Worm (Caenorhabditis elegans) whole organism, dauer: ENCODE measurements around the gene R10H1.1.

Experiments
- unc-62 ChIP-seq: sonication (generic microtip); optimal IDR thresholded peaks from 2 replicates; lab custom pipeline; 2017; ENCODE audit warnings: missing biosample characterization, missing genetic modification reagents, missing genetic modification characterization

R10H1.1 gene

DNA sequence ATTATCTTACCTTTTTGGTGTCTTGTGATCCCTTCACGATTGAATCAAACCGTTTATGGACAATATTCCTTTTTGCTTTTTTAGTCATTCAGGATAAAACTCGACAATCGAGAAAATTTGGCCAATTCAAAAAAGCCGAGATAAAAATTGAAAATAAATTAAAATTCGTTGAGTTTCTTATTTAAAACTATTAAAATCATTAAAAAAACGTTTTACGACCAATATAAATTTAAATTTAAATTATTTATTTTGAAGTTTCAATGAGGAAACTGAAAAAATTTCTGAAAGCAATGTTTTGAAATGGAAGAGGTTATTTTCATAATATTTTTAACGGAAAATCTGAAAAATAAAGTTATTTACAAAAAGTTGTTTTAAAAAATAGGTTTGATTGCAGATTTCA, 29.0 kb downstream of the R10H1.1 start, which contains the start of gene ZK1290.15:
ZK1290.15 (plus strand) TSS at position 301 of the 400 bp plus-strand sequence.
- TF ChIP-seq unc-62: no peak

DNA sequence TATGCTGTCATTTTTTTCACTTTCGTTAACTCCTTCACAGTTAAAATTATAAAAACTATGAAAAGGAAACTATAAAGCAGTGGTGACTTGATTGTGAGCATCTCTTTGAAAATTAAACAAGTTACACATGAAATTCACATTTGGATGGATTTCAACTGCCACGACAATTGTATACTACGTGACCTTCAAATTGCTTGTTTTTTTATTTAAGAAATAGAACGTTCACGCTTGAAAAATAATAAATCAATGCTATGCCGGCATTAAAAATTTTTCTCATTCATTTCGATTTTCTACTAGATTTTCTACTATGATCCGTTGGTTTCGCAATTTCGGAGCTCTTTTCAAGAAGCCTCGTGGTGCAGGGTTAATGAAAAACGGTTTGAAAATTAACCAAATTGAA, 31.2 kb downstream of the R10H1.1 start, which contains the start of the genes ZK1290.7 and rnh-1.1:
ZK1290.7 (minus strand) TSS at position 101 of the 400 bp plus-strand sequence.
rnh-1.1 (plus strand) TSS at position 281 of the 400 bp plus-strand sequence.
- TF ChIP-seq unc-62: no peak

DNA sequence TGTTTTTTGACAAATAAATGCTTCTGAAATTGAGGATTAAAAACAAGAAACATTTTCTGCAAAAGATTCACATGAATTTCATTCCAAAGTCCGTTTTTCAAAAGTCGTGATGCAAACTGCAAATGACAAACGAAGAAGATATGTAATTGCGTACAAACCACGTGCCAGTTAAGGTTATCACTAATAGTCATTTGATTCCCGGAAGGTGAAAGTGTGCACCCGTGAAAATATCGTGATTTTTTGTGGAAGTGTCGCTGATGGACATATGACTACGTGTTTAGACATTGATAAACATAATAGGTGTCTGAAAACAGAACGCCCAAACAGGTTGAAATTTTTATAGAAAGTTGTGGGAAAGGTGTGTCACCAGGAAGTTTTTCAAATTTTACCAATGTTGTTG, 34.0 kb downstream of the R10H1.1 start:
- no peak for TF ChIP-seq unc-62

DNA sequence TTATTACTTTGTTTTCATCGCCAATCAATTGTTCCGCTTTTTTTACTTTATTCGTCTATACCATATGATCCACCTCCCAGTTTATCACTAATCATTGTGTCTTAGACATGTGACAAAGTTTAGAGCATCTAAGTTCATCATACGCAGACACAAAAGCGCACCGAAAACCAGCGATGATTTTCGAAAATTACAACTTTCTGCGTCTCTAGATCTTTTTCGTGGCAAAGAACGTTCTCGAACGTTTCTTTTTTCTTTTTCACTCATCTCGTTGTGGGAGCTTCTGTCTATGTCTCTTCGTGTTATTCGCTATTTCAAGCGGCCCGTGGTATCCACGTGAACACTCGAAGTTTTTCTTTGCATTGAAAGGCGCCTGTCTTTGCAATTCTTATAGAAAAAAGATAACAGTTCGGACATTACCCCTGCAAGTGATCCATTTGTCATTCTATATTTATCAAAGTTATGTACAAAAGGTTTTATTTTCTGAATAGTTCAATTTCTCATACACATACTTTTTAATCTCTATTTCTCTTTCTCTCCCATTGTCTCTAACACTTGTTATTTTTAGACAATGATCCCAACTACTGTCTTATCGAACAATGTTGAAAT, 34.9 kb downstream of the R10H1.1 start, which contains the start of gene ZK1290.5:
ZK1290.5 (plus strand) TSS at position 566 of the 606 bp plus-strand sequence.
- TF ChIP-seq unc-62: no peak

DNA sequence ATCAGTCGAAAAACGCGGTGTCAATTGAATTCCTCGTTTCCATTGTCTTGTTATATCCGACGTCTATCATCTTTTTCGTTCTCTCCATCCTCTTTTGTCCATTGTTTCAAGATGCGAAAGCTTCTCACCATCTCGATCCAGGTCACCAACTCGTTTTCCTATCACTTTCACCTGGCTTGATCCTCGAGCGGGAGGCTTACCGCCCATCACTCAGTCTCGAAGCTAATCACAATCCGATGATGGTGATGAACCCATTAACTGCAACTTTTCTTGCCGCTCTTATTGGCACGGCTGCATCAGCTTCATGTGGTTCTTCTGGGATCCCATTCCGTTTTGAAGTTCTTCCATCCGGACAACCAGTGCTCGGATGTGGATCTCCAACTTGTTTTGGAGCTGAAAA, 36.7 kb downstream of the R10H1.1 start, which contains the start of gene wrt-1:
wrt-1 (plus strand) TSS at position 53 of the 400 bp plus-strand sequence.
- no peak for TF ChIP-seq unc-62

DNA sequence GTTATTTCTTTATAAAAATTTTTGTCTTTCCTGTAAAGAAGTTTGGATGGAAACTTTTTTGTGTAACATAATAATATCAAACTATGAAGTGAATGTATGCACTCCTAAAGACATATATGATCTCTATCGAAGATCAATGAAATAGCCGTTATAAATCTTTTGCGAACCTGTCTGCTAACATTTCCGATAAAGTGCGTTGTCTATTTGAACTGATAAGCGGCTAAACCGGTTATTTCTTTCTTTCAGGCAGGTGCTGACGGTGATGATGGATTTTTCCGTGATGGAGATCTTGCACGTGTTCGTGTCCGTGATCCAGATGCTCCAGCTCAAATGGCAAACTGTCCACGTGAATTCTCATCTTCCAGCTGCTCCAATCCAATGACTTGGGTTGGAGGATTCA, 37.2 kb downstream of the R10H1.1 start:
- no peak for TF ChIP-seq unc-62

DNA sequence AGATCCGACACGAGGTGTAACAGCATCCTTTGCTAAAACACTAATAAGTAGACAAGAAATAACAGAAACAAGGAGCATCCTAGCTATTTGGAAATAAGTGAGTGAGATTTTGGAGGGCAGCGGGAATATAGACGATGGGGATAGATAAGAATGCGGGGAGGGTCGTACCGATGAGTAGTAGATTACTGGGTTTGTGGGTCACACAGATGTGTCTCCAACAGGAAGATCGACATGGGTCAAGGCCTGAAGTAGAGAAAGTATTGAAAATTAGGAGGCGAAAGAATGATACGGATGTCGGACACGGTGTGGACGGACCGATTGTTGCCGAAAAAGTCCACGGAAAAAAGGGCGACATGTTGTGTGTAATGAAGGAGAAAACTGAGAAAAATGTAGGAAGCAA, 40.1 kb downstream of the R10H1.1 start, which contains the start of gene wrt-10:
wrt-10 (minus strand) TSS at position 195 of the 400 bp plus-strand sequence.
- no peak for TF ChIP-seq unc-62

DNA sequence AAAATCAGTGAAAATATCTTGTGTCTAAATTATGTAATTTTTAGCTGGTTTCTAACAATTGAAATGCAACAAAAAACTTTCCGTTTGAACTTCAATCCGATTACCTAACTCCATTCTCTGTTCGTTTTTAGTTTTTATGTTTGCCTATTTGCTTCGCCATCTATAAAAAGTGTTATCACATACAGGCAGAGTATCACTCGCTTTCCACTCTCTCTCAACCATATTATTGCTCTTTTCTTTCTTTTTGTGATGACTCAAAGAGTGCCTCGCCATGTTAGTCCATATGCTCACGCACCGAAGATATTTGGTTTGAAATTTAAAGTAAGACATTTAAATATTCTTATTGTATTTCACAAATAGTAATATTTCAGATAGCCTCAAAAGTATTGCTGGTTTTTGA, 40.7 kb downstream of the R10H1.1 start, which contains the start of gene ZK1290.13:
ZK1290.13 (plus strand) TSS at position 73 of the 400 bp plus-strand sequence.
- no peak for TF ChIP-seq unc-62

DNA sequence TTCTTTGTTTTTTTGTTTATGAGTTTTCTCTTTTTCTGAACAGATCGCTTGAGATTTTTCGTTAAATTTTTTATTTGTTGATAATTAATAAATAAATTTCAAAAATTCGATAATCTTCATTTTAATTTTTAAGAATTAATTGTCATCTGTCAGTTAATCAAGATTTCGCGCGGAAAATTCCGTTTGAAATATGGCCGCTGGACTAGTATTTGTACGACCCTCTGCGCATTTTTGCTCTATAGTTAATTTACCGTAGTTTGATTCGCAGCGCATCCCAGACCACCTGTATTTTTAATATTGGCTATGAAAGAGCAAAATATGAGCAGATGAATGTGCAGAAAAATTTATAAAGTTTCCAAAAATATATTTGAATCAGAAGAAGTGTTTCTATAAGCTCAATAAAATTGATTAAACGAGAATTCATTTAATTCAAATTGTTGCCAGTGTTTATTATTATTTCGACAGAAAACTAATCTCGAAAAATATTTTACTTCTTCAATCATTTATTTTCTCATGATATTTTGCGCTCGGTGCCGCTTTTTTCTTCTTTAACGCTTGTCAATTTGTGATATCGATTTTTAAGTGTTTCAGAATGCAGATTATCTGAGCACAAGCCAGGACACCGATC, 43.5 kb downstream of the R10H1.1 start, which contains the start of gene nfi-1:
nfi-1 (plus strand) TSS at position 578 of the 628 bp plus-strand sequence.
- TF ChIP-seq unc-62: no peak

DNA sequence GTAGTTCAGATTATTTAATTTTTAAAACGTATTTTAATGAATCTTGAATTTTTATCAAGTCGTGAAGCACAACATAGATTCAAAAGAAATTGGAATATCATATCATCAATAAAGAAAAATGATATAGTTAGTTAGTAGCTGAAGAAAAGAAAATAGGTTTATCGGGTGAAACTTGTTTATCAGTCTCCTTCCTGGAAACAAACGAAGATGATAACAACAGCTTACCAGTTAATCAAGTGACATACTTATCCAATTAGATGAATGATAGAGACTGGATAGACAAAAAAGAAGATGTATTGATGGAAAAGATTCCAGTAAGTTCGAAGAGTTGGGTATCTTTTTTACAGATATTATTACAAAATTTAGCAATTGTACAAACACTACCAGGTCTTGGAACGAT, 48.7 kb downstream of the R10H1.1 start:
- TF ChIP-seq unc-62: no peak

DNA sequence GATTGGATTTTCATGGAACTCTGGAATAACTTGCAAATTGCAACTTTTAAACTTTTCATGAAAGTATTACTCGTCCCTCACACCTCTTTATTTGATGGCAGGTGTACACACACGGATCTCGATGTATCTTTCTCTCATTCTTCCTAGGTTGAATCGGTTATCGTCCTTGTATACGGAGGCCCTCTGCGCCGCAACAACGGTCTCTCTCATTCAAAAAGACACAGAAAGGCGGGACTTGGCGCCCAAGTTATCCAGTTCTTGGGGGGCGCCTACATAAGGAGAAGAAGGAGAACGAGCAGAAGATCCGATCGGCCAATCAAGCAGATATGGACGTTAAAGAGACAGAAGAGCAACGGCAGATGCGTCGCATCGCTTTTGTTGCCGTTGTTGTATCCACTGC, 49.6 kb downstream of the R10H1.1 start, which contains the start of gene rol-8:
rol-8 (plus strand) TSS at position 301 of the 400 bp plus-strand sequence.
- no peak for TF ChIP-seq unc-62

DNA sequence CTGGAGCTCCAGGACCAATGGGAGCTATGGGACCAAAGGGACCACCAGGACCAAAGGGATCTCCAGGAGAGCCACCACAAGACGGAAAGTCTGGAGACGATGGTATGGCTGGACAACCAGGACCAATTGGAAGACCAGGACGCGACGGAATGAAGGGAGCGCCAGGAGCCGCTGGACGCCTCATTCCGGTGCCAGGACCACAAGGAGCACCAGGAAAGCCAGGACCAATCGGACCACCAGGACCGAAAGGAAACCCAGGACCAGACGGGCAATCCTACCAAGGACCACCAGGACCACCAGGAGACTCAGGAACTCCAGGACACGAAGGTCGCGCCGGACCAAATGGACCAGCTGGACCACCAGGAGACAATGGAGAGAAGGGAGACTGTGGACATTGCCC, 50.5 kb downstream of the R10H1.1 start:
- TF ChIP-seq unc-62: no peak

DNA sequence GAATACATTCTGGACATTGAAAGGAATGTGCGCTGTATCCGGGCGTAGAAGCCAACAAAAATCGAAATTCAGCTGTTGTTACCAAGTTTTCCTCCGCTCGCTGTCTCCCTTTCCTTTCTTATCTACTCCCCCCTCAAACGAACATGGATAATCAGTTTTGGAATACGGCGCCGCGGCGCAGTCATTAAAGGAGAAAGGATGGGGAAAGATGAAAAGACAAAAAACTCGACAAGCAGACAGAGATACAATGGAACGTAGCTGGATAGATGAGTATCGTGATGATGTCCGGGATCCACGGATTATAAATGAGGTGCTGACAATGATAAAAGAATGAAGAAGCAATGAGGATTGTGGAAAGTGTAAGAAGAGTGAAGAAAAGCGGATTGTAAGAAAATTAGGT, 51.1 kb downstream of the R10H1.1 start:
- no peak for TF ChIP-seq unc-62
